Fruit fly (Drosophila melanogaster) whole organism, embryonic: ENCODE measurements around the gene bab2.

ENCODE experiments used
- Ada2b ChIP-seq: fragments of 200-800 bp; sonication (Bioruptor generic); IDR thresholded peaks from 2 replicates; pipeline ENCODE4 v1.3.6; 2022; ENCODE audit warnings: missing biosample characterization, missing genetic modification characterization
- Aef1 ChIP-seq: fragments of 200-800 bp; sonication (Bioruptor generic); IDR thresholded peaks from 3 replicates; pipeline ENCODE4 v1.3.6; 2022; ENCODE audit warnings: missing biosample characterization, missing genetic modification characterization
- CG10979 ChIP-seq: fragments of 200-800 bp; sonication (Bioruptor generic); optimal IDR thresholded peaks from 2 replicates; lab custom pipeline; 2018; ENCODE audit warnings: missing biosample characterization, mild to moderate bottlenecking, missing genetic modification characterization, moderate library complexity
- CG12071 ChIP-seq: fragments of 200-800 bp; sonication (Bioruptor generic); optimal IDR thresholded peaks from 3 replicates; lab custom pipeline; 2018; ENCODE audit warnings: missing biosample characterization, mild to moderate bottlenecking, missing genetic modification characterization
- CG1233 ChIP-seq: fragments of 200-800 bp; sonication (Bioruptor generic); optimal IDR thresholded peaks from 4 replicates; lab custom pipeline; 2018; ENCODE audit warnings: missing biosample characterization, mild to moderate bottlenecking, missing genetic modification characterization
- CG12659 ChIP-seq: fragments of 200-800 bp; sonication (Bioruptor generic); optimal IDR thresholded peaks from 3 replicates; lab custom pipeline; 2017; ENCODE audit warnings: mild to moderate bottlenecking, missing biosample characterization, missing genetic modification reagents, missing genetic modification characterization
- CG13894 ChIP-seq: fragments of 200-800 bp; sonication (Bioruptor generic); optimal IDR thresholded peaks from 3 replicates; lab custom pipeline; 2018; ENCODE audit warnings: missing biosample characterization, mild to moderate bottlenecking, missing genetic modification characterization, moderate library complexity
- CG14710 ChIP-seq: fragments of 200-800 bp; sonication (Bioruptor generic); optimal IDR thresholded peaks from 3 replicates; lab custom pipeline; 2019; ENCODE audit warnings: missing biosample characterization, mild to moderate bottlenecking, missing genetic modification characterization, moderate library complexity
- CG15269 ChIP-seq: fragments of 200-800 bp; sonication (Bioruptor generic); optimal IDR thresholded peaks from 2 replicates; lab custom pipeline; 2018; ENCODE audit warnings: missing biosample characterization, mild to moderate bottlenecking, missing genetic modification characterization, moderate library complexity
- CG1529 ChIP-seq: fragments of 200-800 bp; sonication (Bioruptor generic); optimal IDR thresholded peaks from 3 replicates; lab custom pipeline; 2018; ENCODE audit warnings: missing biosample characterization, missing genetic modification characterization
- CG15696 ChIP-seq: fragments of 200-800 bp; sonication (Bioruptor generic); optimal IDR thresholded peaks from 2 replicates; lab custom pipeline; 2019; ENCODE audit warnings: missing biosample characterization, mild to moderate bottlenecking, missing genetic modification characterization, moderate library complexity
- CG16779 ChIP-seq: fragments of 200-800 bp; sonication (Bioruptor generic); IDR thresholded peaks from 2 replicates; pipeline ENCODE4 v1.3.6; 2022; ENCODE audit warnings: missing biosample characterization, missing genetic modification characterization
- CG17328 ChIP-seq: fragments of 200-800 bp; sonication (Bioruptor generic); IDR thresholded peaks from 2 replicates; pipeline ENCODE4 v1.3.6; 2022; ENCODE audit warnings: missing biosample characterization, missing genetic modification characterization
- CG1792 ChIP-seq: fragments of 200-800 bp; sonication (Bioruptor generic); optimal IDR thresholded peaks from 2 replicates; lab custom pipeline; 2016; ENCODE audit warnings: missing biosample characterization, missing genetic modification characterization
- CG1832 ChIP-seq: fragments of 200-800 bp; sonication (Bioruptor generic); optimal IDR thresholded peaks from 2 replicates; lab custom pipeline; 2017; ENCODE audit warnings: missing biosample characterization, mild to moderate bottlenecking, missing genetic modification characterization, inconsistent platforms
- CG2678 ChIP-seq: fragments of 200-800 bp; sonication (Bioruptor generic); optimal IDR thresholded peaks from 3 replicates; lab custom pipeline; 2019; ENCODE audit warnings: missing biosample characterization, mild to moderate bottlenecking, missing genetic modification characterization, moderate library complexity
- CG30431 ChIP-seq: fragments of 200-800 bp; sonication (Bioruptor generic); optimal IDR thresholded peaks from 2 replicates; lab custom pipeline; 2017; ENCODE audit warnings: missing biosample characterization, missing genetic modification characterization
- CG31388 ChIP-seq: fragments of 200-800 bp; sonication (Bioruptor generic); optimal IDR thresholded peaks from 2 replicates; lab custom pipeline; 2016; ENCODE audit warnings: missing biosample characterization, missing genetic modification characterization
- CG32532 ChIP-seq: fragments of 200-800 bp; sonication (Bioruptor generic); IDR thresholded peaks from 2 replicates; pipeline ENCODE4 v1.3.6; 2022; ENCODE audit warnings: missing biosample characterization, missing genetic modification characterization
- CG42726 ChIP-seq: fragments of 200-800 bp; sonication (Bioruptor generic); IDR thresholded peaks from 2 replicates; pipeline ENCODE4 v1.3.6; 2022; ENCODE audit warnings: missing biosample characterization, missing genetic modification characterization; ENCODE audit not compliant: partially characterized antibody
- CG43689 ChIP-seq: fragments of 200-800 bp; sonication (Bioruptor generic); IDR thresholded peaks from 2 replicates; pipeline ENCODE4 v1.3.6; 2022; ENCODE audit warnings: missing biosample characterization, missing genetic modification characterization
- CG4404 ChIP-seq: fragments of 200-800 bp; sonication (Bioruptor generic); IDR thresholded peaks from 2 replicates; pipeline ENCODE4 v1.3.6; 2022; ENCODE audit warnings: missing biosample characterization, missing genetic modification characterization
- CG5245 ChIP-seq: fragments of 200-800 bp; sonication (Bioruptor generic); optimal IDR thresholded peaks from 3 replicates; lab custom pipeline; 2016; ENCODE audit warnings: missing biosample characterization, missing genetic modification characterization
- CG8359 ChIP-seq: fragments of 200-800 bp; sonication (Bioruptor generic); optimal IDR thresholded peaks from 2 replicates; lab custom pipeline; 2017; ENCODE audit warnings: missing biosample characterization, mild to moderate bottlenecking, missing genetic modification characterization, borderline replicate concordance
- CG8765 ChIP-seq: fragments of 200-800 bp; sonication (Bioruptor generic); IDR thresholded peaks from 2 replicates; pipeline ENCODE4 v1.3.6; 2022; ENCODE audit warnings: missing biosample characterization, missing genetic modification characterization
- CG9727 ChIP-seq: fragments of 200-800 bp; sonication (Bioruptor generic); optimal IDR thresholded peaks from 3 replicates; lab custom pipeline; 2017; ENCODE audit warnings: missing biosample characterization, mild to moderate bottlenecking, missing genetic modification characterization
- HHEX ChIP-seq: fragments of 200-800 bp; sonication (Bioruptor generic); optimal IDR thresholded peaks from 3 replicates; lab custom pipeline; 2017; ENCODE audit warnings: missing biosample characterization, mild to moderate bottlenecking, missing genetic modification characterization, missing genetic modification reagents
- Mad ChIP-seq: fragments of 200-800 bp; sonication (Bioruptor generic); optimal IDR thresholded peaks from 2 replicates; lab custom pipeline; 2016; ENCODE audit warnings: missing biosample characterization, missing genetic modification characterization
- Rfx ChIP-seq: fragments of 200-800 bp; sonication (Bioruptor generic); IDR thresholded peaks from 2 replicates; pipeline ENCODE4 v1.3.6; 2022; ENCODE audit warnings: missing biosample characterization, missing genetic modification characterization
- Xrp1 ChIP-seq: fragments of 200-800 bp; sonication (Bioruptor generic); IDR thresholded peaks from 2 replicates; pipeline ENCODE4 v1.3.6; 2022; ENCODE audit warnings: missing biosample characterization, missing genetic modification characterization
- bsh ChIP-seq, 2 experiments: fragments of 200-800 bp; sonication (Bioruptor generic); optimal IDR thresholded peaks; 2 replicates each; lab custom pipeline; 2017 to 2018; ENCODE audit warnings: mild to moderate bottlenecking in 2 of 2, missing biosample characterization in 2 of 2, missing genetic modification characterization in 2 of 2, moderate library complexity in 1 of 2
- chn ChIP-seq: fragments of 200-800 bp; sonication (Bioruptor generic); optimal IDR thresholded peaks from 2 replicates; lab custom pipeline; 2016; ENCODE audit warnings: missing biosample characterization, missing genetic modification characterization
- croc ChIP-seq: fragments of 200-800 bp; sonication (Bioruptor generic); conservative IDR thresholded peaks from 3 replicates; pipeline ENCODE4 v1.3.6; 2022; ENCODE audit warnings: missing biosample characterization, missing genetic modification characterization
- dpn ChIP-seq, 2 experiments: fragments of 200-800 bp; sonication (Bioruptor generic); optimal IDR thresholded peaks; 3 replicates each; lab custom pipeline; 2016; ENCODE audit warnings: missing biosample characterization in 2 of 2, missing genetic modification characterization in 2 of 2
- eyg ChIP-seq: fragments of 200-800 bp; sonication (Bioruptor generic); optimal IDR thresholded peaks from 3 replicates; lab custom pipeline; 2016; ENCODE audit warnings: missing biosample characterization, missing genetic modification characterization
- ken ChIP-seq: fragments of 200-800 bp; sonication (Bioruptor generic); IDR thresholded peaks from 3 replicates; pipeline ENCODE4 v1.3.6; 2022; ENCODE audit warnings: missing biosample characterization, missing genetic modification characterization
- maf-S ChIP-seq: fragments of 200-800 bp; sonication (Bioruptor generic); optimal IDR thresholded peaks from 2 replicates; lab custom pipeline; 2016; ENCODE audit warnings: missing biosample characterization, missing genetic modification characterization
- nerfin-2 ChIP-seq: fragments of 200-800 bp; sonication (Bioruptor generic); IDR thresholded peaks from 2 replicates; pipeline ENCODE4 v1.3.6; 2022; ENCODE audit warnings: missing biosample characterization, missing genetic modification characterization; ENCODE audit not compliant: partially characterized antibody
- otp ChIP-seq: fragments of 200-800 bp; sonication (Bioruptor generic); IDR thresholded peaks from 3 replicates; pipeline ENCODE4, ENCODE4 v1.3.6; 2022; ENCODE audit warnings: missing biosample characterization, missing genetic modification characterization
- pita ChIP-seq: fragments of 200-800 bp; sonication (Bioruptor generic); optimal IDR thresholded peaks from 2 replicates; lab custom pipeline; 2017; ENCODE audit warnings: missing biosample characterization, mild to moderate bottlenecking, missing genetic modification characterization
- ranshi ChIP-seq: fragments of 200-800 bp; sonication (Bioruptor generic); IDR thresholded peaks from 2 replicates; pipeline ENCODE4 v1.3.6; 2022; ENCODE audit warnings: missing biosample characterization, missing genetic modification characterization
- rib ChIP-seq: fragments of 200-800 bp; sonication (Bioruptor generic); IDR thresholded peaks from 2 replicates; pipeline ENCODE4 v1.3.6; 2022; ENCODE audit warnings: missing biosample characterization, missing genetic modification characterization
- row ChIP-seq: fragments of 200-800 bp; sonication (Bioruptor generic); IDR thresholded peaks from 3 replicates; pipeline ENCODE4 v1.3.6; 2022; ENCODE audit warnings: missing biosample characterization, missing genetic modification characterization
- slp2 ChIP-seq: fragments of 200-800 bp; sonication (Bioruptor generic); optimal IDR thresholded peaks from 2 replicates; lab custom pipeline; 2016; ENCODE audit warnings: missing biosample characterization, missing genetic modification characterization
- stc ChIP-seq: fragments of 200-800 bp; sonication (Bioruptor generic); IDR thresholded peaks from 2 replicates; pipeline ENCODE4 v1.3.6; 2022; ENCODE audit warnings: missing biosample characterization, missing genetic modification characterization
- tap ChIP-seq: fragments of 200-800 bp; optimal IDR thresholded peaks from 3 replicates; lab custom pipeline; 2019; ENCODE audit warnings: missing biosample characterization, mild to moderate bottlenecking, missing genetic modification characterization, moderate library complexity
- tin ChIP-seq: fragments of 200-800 bp; sonication (Bioruptor generic); optimal IDR thresholded peaks from 3 replicates; lab custom pipeline; 2016; ENCODE audit warnings: missing biosample characterization, missing genetic modification characterization
- tll ChIP-seq, 2 experiments: fragments of 200-800 bp in 1 of 2; fragments of >200 bp in 1 of 2; sonication (Bioruptor generic) in 1 of 2; optimal IDR thresholded peaks; 2 replicates each; lab custom pipeline; 2017 to 2019; ENCODE audit warnings: missing biosample characterization in 2 of 2, missing genetic modification characterization in 2 of 2, mild to moderate bottlenecking in 1 of 2, moderate library complexity in 1 of 2
- zen ChIP-seq: fragments of 200-800 bp; sonication (Bioruptor generic); optimal IDR thresholded peaks from 3 replicates; lab custom pipeline; 2018; ENCODE audit warnings: missing biosample characterization, mild to moderate bottlenecking, missing genetic modification characterization, moderate library complexity
- zfh2 ChIP-seq: fragments of 200-800 bp; sonication (Bioruptor generic); optimal IDR thresholded peaks from 2 replicates; lab custom pipeline; 2016; ENCODE audit warnings: missing biosample characterization, missing genetic modification characterization

Gene bab2

DNA sequence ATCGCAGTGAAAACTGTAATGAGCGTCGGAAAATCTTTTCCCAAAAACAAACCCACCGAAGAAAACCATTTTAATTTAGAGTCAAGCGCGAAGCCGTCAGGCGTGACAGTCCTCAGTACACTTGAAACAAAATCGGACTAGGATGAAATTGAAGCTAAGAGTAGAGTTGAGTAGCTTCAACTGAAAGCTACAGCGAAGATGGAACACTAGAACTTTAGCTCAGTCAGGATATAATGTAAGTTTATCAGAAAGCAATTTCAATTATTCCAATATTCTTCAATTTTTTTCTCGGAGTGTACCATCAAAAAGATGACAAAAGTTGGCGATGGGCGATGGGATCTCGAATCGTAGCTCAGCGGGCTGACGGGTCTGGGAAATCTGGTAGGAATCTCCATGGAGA, 39.4 kb upstream of the bab2 start (continued):
- no peak for TF ChIP-seq tll (GFP tag; optimal IDR thresholded peaks at IDR 0.05; lab: Kevin White, UChicago)
- TF ChIP-seq CG8765 (GFP tag; lab: Robert Waterston, UW) = no peak
- TF ChIP-seq Aef1 (GFP tag; lab: Robert Waterston, UW) = 0 out of 3 replicates have a peak, but pooled peaks have one; percentile 25
- TF ChIP-seq CG5245 (GFP tag; lab: Kevin White, UChicago) = peak; percentile 55
- no peak for TF ChIP-seq CG43689 (GFP tag; lab: Robert Waterston, UW)
- TF ChIP-seq ranshi (GFP tag; lab: Robert Waterston, UW) = peak; percentile 55; the same call in 1 of the 2 replicates
- peak in 1 of 2 experiments; percentile 69 for TF ChIP-seq bsh (GFP tag; optimal IDR thresholded peaks at IDR 0.05; lab: Kevin White, UChicago)
- TF ChIP-seq CG15696 (tag; lab: Kevin White, UChicago) = peak; percentile 48
- TF ChIP-seq CG42726 (GFP tag; lab: Robert Waterston, UW) = no peak
- TF ChIP-seq CG32532 (GFP tag; lab: Robert Waterston, UW) = 0 out of 2 replicates have a peak, but pooled peaks have one; percentile 17
- TF ChIP-seq CG1233 (GFP tag; lab: Kevin White, UChicago) = peak; percentile 6
- TF ChIP-seq Rfx = 0 out of 2 replicates have a peak, but pooled peaks have one; percentile 12
- TF ChIP-seq CG1529 (GFP tag; lab: Kevin White, UChicago) = no peak
- TF ChIP-seq CG15269 = peak; percentile 15
- peak; percentile 16 to 39 for TF ChIP-seq dpn (GFP tag; optimal IDR thresholded peaks at IDR 0.05; lab: Kevin White, UChicago)
- TF ChIP-seq CG17328 (GFP tag; lab: Robert Waterston, UW) = peak; percentile 60
- TF ChIP-seq tin = peak; percentile 53
- TF ChIP-seq zen (tag; lab: Kevin White, UChicago) = peak; percentile 65
- no peak for TF ChIP-seq CG1832 (GFP tag; lab: Kevin White, UChicago)
- 0 out of 3 replicates have a peak, but pooled peaks have one; percentile 20 for TF ChIP-seq croc (GFP tag; lab: Robert Waterston, UW)
- no peak for TF ChIP-seq eyg (GFP tag; lab: Kevin White, UChicago)
- no peak for TF ChIP-seq maf-S (GFP tag; lab: Kevin White, UChicago)
- no peak for TF ChIP-seq rib (GFP tag; lab: Robert Waterston, UW)
- TF ChIP-seq CG9727 (GFP tag; lab: Kevin White, UChicago) = peak; percentile 9
- no peak for TF ChIP-seq CG1792 (GFP tag; lab: Kevin White, UChicago)
- TF ChIP-seq Xrp1 (GFP tag; lab: Robert Waterston, UW) = peak; percentile 70
- TF ChIP-seq chn (GFP tag; lab: Kevin White, UChicago) = peak; percentile 15
- TF ChIP-seq slp2 (GFP tag; lab: Kevin White, UChicago) = peak; percentile 10
- TF ChIP-seq stc (GFP tag; lab: Robert Waterston, UW) = 0 out of 2 replicates have a peak, but pooled peaks have one; percentile 17
- no peak for TF ChIP-seq otp (GFP tag; lab: Robert Waterston, UW)
- TF ChIP-seq HHEX (GFP tag; lab: Kevin White, UChicago) = peak; percentile 29
- peak; percentile 1 for TF ChIP-seq CG12659 (GFP tag; lab: Kevin White, UChicago)
- no peak for TF ChIP-seq CG31388 (GFP tag; lab: Kevin White, UChicago)
- no peak for TF ChIP-seq CG13894 (tag; lab: Kevin White, UChicago)
- TF ChIP-seq CG4404 (GFP tag; lab: Robert Waterston, UW) = 0 out of 2 replicates have a peak, but pooled peaks have one; percentile 8
- TF ChIP-seq CG12071 (GFP tag; lab: Kevin White, UChicago) = peak; percentile 4
- TF ChIP-seq CG14710 (tag; lab: Kevin White, UChicago) = peak; percentile 57
- TF ChIP-seq CG30431 = peak; percentile 36
- no peak for TF ChIP-seq pita (GFP tag; lab: Kevin White, UChicago)
- TF ChIP-seq CG16779 (GFP tag; lab: Robert Waterston, UW) = no peak
- no peak for TF ChIP-seq nerfin-2 (GFP tag; lab: Robert Waterston, UW)
- peak; percentile 60 for TF ChIP-seq CG2678 (tag; lab: Kevin White, UChicago)
- TF ChIP-seq ken (GFP tag; lab: Robert Waterston, UW) = no peak
- TF ChIP-seq CG8359 (GFP tag; lab: Kevin White, UChicago) = peak; percentile 21
- peak; percentile 50; the same call in 2 of the 3 replicates for TF ChIP-seq row (GFP tag; lab: Robert Waterston, UW)
- peak; percentile 74 for TF ChIP-seq CG10979 (tag; lab: Kevin White, UChicago)
- no peak for TF ChIP-seq Mad
- TF ChIP-seq zfh2 (GFP tag; lab: Kevin White, UChicago) = peak; percentile 12
- peak; percentile 48 for TF ChIP-seq tap (tag; lab: Kevin White, UChicago)
- peak; percentile 67 for TF ChIP-seq Ada2b (GFP tag; lab: Robert Waterston, UW)
